Worm (Caenorhabditis elegans) whole organism, early embryonic: Measurements from ENCODE around the gene sfa-1.
A peak's percentile ranks its signal among the peaks of the same experiment; 100 is the strongest.

Source experiments
- B0310.2 ChIP-seq: sonication (generic microtip); optimal IDR thresholded peaks from 2 replicates; lab custom pipeline; 2016; ENCODE audit warnings: mild to moderate bottlenecking, missing genetic modification characterization, missing compliant biosample characterization
- F13C5.2 ChIP-seq: sonication (generic microtip); optimal IDR thresholded peaks from 2 replicates; lab custom pipeline; 2017; ENCODE audit warnings: mild to moderate bottlenecking, missing genetic modification characterization, inconsistent platforms, missing compliant biosample characterization
- aly-1 ChIP-seq: sonication (generic microtip); optimal IDR thresholded peaks from 2 replicates; lab custom pipeline; 2016; ENCODE audit warnings: missing genetic modification characterization, missing compliant biosample characterization
- ama-1 ChIP-seq: fragments of 150-350 bp; optimal IDR thresholded peaks from 2 replicates; lab custom pipeline; 2014
- ceh-13 ChIP-seq: fragments of 200-800 bp; sonication (Bioruptor generic); optimal IDR thresholded peaks from 2 replicates; lab custom pipeline; 2018; ENCODE audit warnings: mild to moderate bottlenecking, missing genetic modification characterization, missing compliant biosample characterization
- ceh-36 ChIP-seq: sonication (generic microtip); optimal IDR thresholded peaks from 2 replicates; lab custom pipeline; 2016; ENCODE audit warnings: missing genetic modification characterization, inconsistent platforms, missing compliant biosample characterization
- ets-7 ChIP-seq: sonication (generic microtip); optimal IDR thresholded peaks from 2 replicates; lab custom pipeline; 2016; ENCODE audit warnings: missing genotype, missing genetic modification characterization, missing compliant biosample characterization
- flt-1 ChIP-seq: fragments of 200-800 bp; sonication (Bioruptor generic); IDR thresholded peaks from 2 replicates; pipeline ENCODE4 v1.3.6; 2022; ENCODE audit warnings: missing genetic modification characterization, missing compliant biosample characterization
- hmbx-1 ChIP-seq: sonication (generic microtip); optimal IDR thresholded peaks from 2 replicates; lab custom pipeline; 2016; ENCODE audit warnings: mild to moderate bottlenecking, missing genetic modification characterization, missing compliant biosample characterization
- hmg-4 ChIP-seq: fragments of 200-800 bp; sonication (Bioruptor generic); optimal IDR thresholded peaks from 2 replicates; lab custom pipeline; 2018; ENCODE audit warnings: mild to moderate bottlenecking, missing genetic modification characterization, missing compliant biosample characterization
- hnd-1 ChIP-seq: sonication (generic microtip); optimal IDR thresholded peaks from 2 replicates; lab custom pipeline; 2016; ENCODE audit warnings: missing genetic modification characterization, missing compliant biosample characterization
- pes-1 ChIP-seq: fragments of 200-800 bp; sonication (Bioruptor generic); IDR thresholded peaks from 2 replicates; pipeline ENCODE4 v1.3.6; 2022; ENCODE audit warnings: missing genetic modification reagents, missing genetic modification characterization, missing compliant biosample characterization
- scrt-1 ChIP-seq: fragments of 200-800 bp; sonication (Bioruptor generic); IDR thresholded peaks from 2 replicates; pipeline ENCODE4 v1.3.6; 2022; ENCODE audit warnings: missing genetic modification characterization, missing compliant biosample characterization
- sea-1 ChIP-seq: fragments of 200-800 bp; sonication (Bioruptor generic); conservative IDR thresholded peaks from 2 replicates; pipeline ENCODE4 v1.3.6; 2022; ENCODE audit warnings: missing genetic modification characterization, missing compliant biosample characterization
- tbx-11 ChIP-seq: fragments of 200-800 bp; sonication (Bioruptor generic); IDR thresholded peaks from 2 replicates; pipeline ENCODE4 v1.3.6; 2022; ENCODE audit warnings: missing genetic modification characterization, missing compliant biosample characterization
- tbx-37 ChIP-seq: fragments of 200-800 bp; sonication (Bioruptor generic); conservative IDR thresholded peaks from 2 replicates; pipeline ENCODE4 v1.3.6; 2022; ENCODE audit warnings: missing genetic modification reagents, missing genetic modification characterization, missing compliant biosample characterization
- tra-4 ChIP-seq: sonication (generic microtip); optimal IDR thresholded peaks from 2 replicates; lab custom pipeline; 2017; ENCODE audit warnings: missing genetic modification characterization, missing compliant biosample characterization

sfa-1 gene

DNA sequence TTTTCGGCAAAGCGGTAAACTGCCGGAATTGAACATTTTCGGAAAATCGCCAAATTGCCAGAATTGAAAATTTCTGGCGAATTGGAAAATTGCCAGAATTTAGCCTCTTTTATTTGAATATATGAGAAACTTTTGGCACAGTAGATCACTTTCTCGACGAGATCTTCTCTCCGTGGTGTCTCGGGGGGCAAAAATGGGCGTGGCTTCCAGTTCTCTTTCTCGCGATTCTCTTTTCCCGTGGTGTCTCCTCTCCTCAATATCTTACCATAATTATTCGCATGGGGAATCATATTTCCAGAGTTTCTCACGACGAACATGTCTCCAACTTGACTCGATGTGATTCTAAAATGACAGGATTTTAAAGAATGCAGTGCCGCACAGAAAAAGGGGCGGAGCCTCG is 11.7 kb downstream of the sfa-1 start:
- TF ChIP-seq hnd-1 (tag; lab: Kevin White, UChicago) = no peak
- TF ChIP-seq pes-1 (GFP tag; lab: Robert Waterston, UW) = 0 out of 2 replicates have a peak, but pooled peaks have one; percentile 51
- TF ChIP-seq ceh-13 (GFP tag; lab: Kevin White, UChicago) = peak; percentile 19

ce11 chrIV:17096168-17096567 is 14.6 kb downstream of the sfa-1 start, which contains the start of gene Y116A8C.27:
Gene Y116A8C.27 (minus strand): TSS chrIV:17096268.
- no peak for TF ChIP-seq ets-7 (tag; lab: Kevin White, UChicago)
- no peak for TF ChIP-seq tbx-11 (GFP tag; lab: Robert Waterston, UW)
- no peak for TF ChIP-seq pes-1 (GFP tag; lab: Robert Waterston, UW)
- no peak for TF ChIP-seq F13C5.2 (tag; lab: Kevin White, UChicago)
- no peak for TF ChIP-seq flt-1 (GFP tag; lab: Robert Waterston, UW)
- TF ChIP-seq tbx-37 (GFP tag; lab: Robert Waterston, UW) = no peak
- no peak for TF ChIP-seq ceh-36
- TF ChIP-seq hnd-1 (tag; lab: Kevin White, UChicago) = no peak
- TF ChIP-seq tra-4 = no peak
- no peak for TF ChIP-seq ceh-13 (GFP tag; lab: Kevin White, UChicago)
- no peak for TF ChIP-seq ama-1
- TF ChIP-seq sea-1 (GFP tag; lab: Robert Waterston, UW) = no peak
- no peak for TF ChIP-seq scrt-1 (GFP tag; lab: Robert Waterston, UW)
- no peak for TF ChIP-seq hmg-4
- TF ChIP-seq hmbx-1 (tag; lab: Kevin White, UChicago) = no peak

DNA sequence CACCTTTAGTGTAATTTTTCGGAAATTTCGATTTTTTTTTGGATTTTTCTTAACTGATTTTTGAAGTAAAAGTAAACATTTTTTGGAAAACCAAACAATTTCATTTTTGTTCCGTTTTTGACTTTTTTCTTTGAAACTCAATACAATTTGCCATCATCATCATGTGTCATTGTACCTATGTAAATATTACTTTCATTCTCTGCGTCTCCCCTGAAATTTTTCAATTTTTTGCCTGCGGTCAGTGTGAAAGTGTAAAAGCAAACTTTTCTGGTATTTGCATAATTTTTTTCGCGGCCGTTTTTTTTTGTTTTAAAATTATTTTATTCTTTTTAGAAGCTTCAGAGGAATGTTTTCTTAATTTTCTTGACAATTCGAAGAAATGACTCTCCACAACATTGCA is 17.1 kb downstream of the sfa-1 start, which contains the start of gene Y116A8C.29:
Gene Y116A8C.29 (plus strand): TSS at position 328 of the 400 bp plus-strand sequence.
- no peak for TF ChIP-seq sea-1 (GFP tag; lab: Robert Waterston, UW)
- TF ChIP-seq ceh-13 (GFP tag; lab: Kevin White, UChicago) = no peak
- TF ChIP-seq aly-1 = no peak
- no peak for TF ChIP-seq B0310.2 (tag; lab: Kevin White, UChicago)
- TF ChIP-seq F13C5.2 (tag; lab: Kevin White, UChicago) = no peak
- TF ChIP-seq scrt-1 (GFP tag; lab: Robert Waterston, UW) = no peak
- TF ChIP-seq ama-1 = no peak
- no peak for TF ChIP-seq ceh-36
- no peak for TF ChIP-seq hmg-4

DNA sequence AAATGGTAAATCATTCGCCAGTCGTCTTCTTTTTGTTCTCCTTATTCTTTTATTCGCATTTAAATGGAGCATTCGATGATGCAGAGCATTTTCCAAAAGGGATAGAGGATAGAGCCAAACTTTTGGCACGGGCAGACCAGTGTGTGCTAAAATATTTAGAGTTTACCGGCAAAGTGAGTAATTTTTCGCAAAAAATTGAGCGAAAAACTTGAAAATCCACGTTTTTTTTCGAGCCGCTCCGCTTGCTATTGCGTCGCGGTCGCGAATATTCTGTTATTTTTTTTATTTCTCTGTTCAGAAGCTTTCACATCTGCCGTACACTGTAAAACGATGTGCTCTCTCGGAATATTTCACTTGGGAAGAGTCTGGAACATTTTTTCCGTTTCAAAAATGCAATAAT is 21.9 kb downstream of the sfa-1 start, which contains the start of gene Y116A8C.43:
Gene Y116A8C.43 (plus strand): TSS at position 3 of the 400 bp plus-strand sequence.
- TF ChIP-seq ama-1 = peak; percentile 64
- no peak for TF ChIP-seq flt-1 (GFP tag; lab: Robert Waterston, UW)

ce11 chrIV:17087384-17088099 is 23.2 kb downstream of the sfa-1 start, which contains the start of the genes snx-13 and snr-1:
Gene snx-13 (minus strand): TSS chrIV:17087438.
Gene snr-1 (plus strand): TSS chrIV:17088049.
- TF ChIP-seq hmg-4 (peak; percentile 87), ceh-13 (GFP tag; lab: Kevin White, UChicago) (peak; percentile 88), tra-4 (peak; percentile 63), ceh-36 (peak; percentile 61), hmbx-1 (tag; lab: Kevin White, UChicago) (peak; percentile 90), ets-7 (tag; lab: Kevin White, UChicago) (peak; percentile 16), F13C5.2 (tag; lab: Kevin White, UChicago) (peak; percentile 84), flt-1 (GFP tag; lab: Robert Waterston, UW) (0 out of 2 replicates have a peak, but pooled peaks have one; percentile 49), scrt-1 (GFP tag; lab: Robert Waterston, UW) (peak; percentile 72), hnd-1 (tag; lab: Kevin White, UChicago) (peak; percentile 73), sea-1 (GFP tag; lab: Robert Waterston, UW) (peak; percentile 79), pes-1 (GFP tag; lab: Robert Waterston, UW) (peak; percentile 88), ama-1 (no peak), B0310.2 (tag; lab: Kevin White, UChicago) (peak; percentile 86), tbx-37 (GFP tag; lab: Robert Waterston, UW) (peak; percentile 71), aly-1 (no peak), tbx-11 (GFP tag; lab: Robert Waterston, UW) (peak; percentile 75)

ce11 chrIV:17084839-17085238 is 25.9 kb downstream of the sfa-1 start:
- TF ChIP-seq hmbx-1 (tag; lab: Kevin White, UChicago) (no peak), scrt-1 (GFP tag; lab: Robert Waterston, UW) (no peak), tbx-37 (GFP tag; lab: Robert Waterston, UW) (no peak), flt-1 (GFP tag; lab: Robert Waterston, UW) (no peak), aly-1 (no peak)

DNA sequence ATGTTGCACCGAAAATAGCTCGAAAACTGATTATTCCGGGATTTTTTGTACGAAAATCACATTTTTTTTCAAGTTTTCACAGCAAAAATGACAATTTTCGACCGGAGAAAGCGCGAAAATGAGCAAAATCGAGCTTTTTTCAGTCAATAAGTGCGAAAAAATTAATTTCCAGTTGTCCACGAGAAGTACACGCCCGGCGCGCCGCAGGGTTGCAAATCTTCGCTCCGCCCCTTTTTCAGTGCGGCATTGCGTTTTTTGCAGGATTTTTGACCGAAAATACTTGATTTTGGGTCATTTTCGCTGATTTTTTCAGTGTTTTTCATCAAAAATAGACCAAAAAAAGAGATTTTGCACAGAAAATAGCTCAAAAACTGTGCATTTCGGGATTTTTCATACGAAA is 26.5 kb downstream of the sfa-1 start:
- no peak for TF ChIP-seq pes-1 (GFP tag; lab: Robert Waterston, UW)
- TF ChIP-seq hmbx-1 (tag; lab: Kevin White, UChicago) = no peak
- no peak for TF ChIP-seq tbx-37 (GFP tag; lab: Robert Waterston, UW)
- TF ChIP-seq sea-1 (GFP tag; lab: Robert Waterston, UW) = no peak
- no peak for TF ChIP-seq flt-1 (GFP tag; lab: Robert Waterston, UW)
- TF ChIP-seq hnd-1 (tag; lab: Kevin White, UChicago) = no peak
- no peak for TF ChIP-seq ama-1
- TF ChIP-seq hmg-4 = no peak
- no peak for TF ChIP-seq ceh-13 (GFP tag; lab: Kevin White, UChicago)
- no peak for TF ChIP-seq tra-4
- no peak for TF ChIP-seq scrt-1 (GFP tag; lab: Robert Waterston, UW)
- no peak for TF ChIP-seq F13C5.2 (tag; lab: Kevin White, UChicago)
- no peak for TF ChIP-seq ceh-36
- TF ChIP-seq aly-1 = no peak
- no peak for TF ChIP-seq B0310.2 (tag; lab: Kevin White, UChicago)
- TF ChIP-seq tbx-11 (GFP tag; lab: Robert Waterston, UW) = no peak
